Worm (Caenorhabditis elegans): ENCODE data around the gene C49C8.5.

ce11 chrIV:8691486-8691885, 38.0 kb upstream of the C49C8.5 start, which contains the start of the genes hst-1 and ints-6:
- no peak for TF ChIP-seq T26A8.4 (GFP tag; IDR thresholded peaks at IDR 0.05)
- TF ChIP-seq unc-62 (GFP tag; optimal IDR thresholded peaks at IDR 0.05 in 1 of 2) = no peak
- no peak for TF ChIP-seq unc-62 (tag; optimal IDR thresholded peaks at IDR 0.05)
- no peak for TF ChIP-seq lin-29 (GFP tag; IDR thresholded peaks at IDR 0.05)
- no peak for TF ChIP-seq ceh-82 (tag; optimal IDR thresholded peaks at IDR 0.05)
